Worm (Caenorhabditis elegans): Measurements from ENCODE around the gene F23A7.4.

The F23A7.4 gene

DNA sequence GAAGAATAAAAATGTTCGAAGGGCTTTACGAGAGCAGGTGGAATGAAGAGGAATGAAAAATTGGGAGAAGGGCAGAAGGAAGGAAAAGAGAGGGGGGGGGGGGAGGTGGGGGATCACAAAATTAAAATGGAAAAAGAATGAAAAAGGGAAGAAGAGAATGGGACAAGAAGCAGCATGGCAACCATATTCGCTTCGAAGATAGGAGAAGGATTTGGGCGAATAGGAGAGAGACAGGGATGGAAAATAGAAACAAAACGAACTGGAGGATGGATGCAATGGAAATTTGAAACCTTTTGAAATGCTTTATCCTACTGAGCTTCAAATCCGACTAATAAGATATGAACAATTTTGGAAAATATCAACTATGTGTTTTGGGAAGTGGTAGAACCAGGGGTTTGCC is 38.3 kb downstream of the F23A7.4 start, which contains the start of gene W10G6.6:
W10G6.6 (minus strand) TSS at position 101 of the 400 bp plus-strand sequence.
- TF ChIP-seq tra-1 (GFP tag; IDR thresholded peaks at IDR 0.05) (no peak), set-16 (GFP tag; IDR thresholded peaks at IDR 0.05) (peak; percentile 15; the same call in 1 of the 2 replicates)

DNA sequence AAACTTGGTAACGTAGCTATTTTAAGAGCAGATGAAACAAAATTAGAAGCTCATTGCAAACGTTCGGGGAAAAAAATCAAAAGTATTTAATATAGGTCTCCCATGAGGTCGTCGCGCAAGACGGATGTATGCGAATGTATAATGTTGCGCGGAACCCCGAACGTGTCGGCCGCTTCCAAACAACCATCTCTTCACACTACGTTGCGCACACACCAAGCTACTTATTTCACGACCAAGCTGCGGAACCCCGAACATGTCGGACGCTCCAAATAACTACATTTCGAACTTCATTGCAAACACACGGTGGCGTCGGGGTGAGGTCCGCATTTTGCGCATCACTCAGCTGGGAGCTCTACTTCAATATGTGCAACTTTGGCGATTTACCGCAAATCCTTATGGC is 46.1 kb downstream of the F23A7.4 start:
- 0 out of 2 replicates have a peak, but pooled peaks have one; percentile 24 for TF ChIP-seq F44E2.7 (GFP tag; IDR thresholded peaks at IDR 0.05)
- TF ChIP-seq nhr-25 (tag; optimal IDR thresholded peaks at IDR 0.05; ENCODE audit: borderline replicate concordance, insufficient read depth): no peak
- no peak for TF ChIP-seq ZK546.5 (tag; optimal IDR thresholded peaks at IDR 0.05)
- TF ChIP-seq aly-2 (tag; optimal IDR thresholded peaks at IDR 0.05): no peak
- no peak for TF ChIP-seq unc-39 (tag; optimal IDR thresholded peaks at IDR 0.05)
- peak; percentile 69 for TF ChIP-seq aha-1 (tag)
- no peak for TF ChIP-seq Y105C5A.15 (GFP tag; IDR thresholded peaks at IDR 0.05)
- TF ChIP-seq tra-1 (GFP tag; IDR thresholded peaks at IDR 0.05): no peak
- no peak for TF ChIP-seq mxl-3 (GFP tag; optimal IDR thresholded peaks at IDR 0.05)
- TF ChIP-seq attf-4 (tag; optimal IDR thresholded peaks at IDR 0.05): no peak
- TF ChIP-seq lin-1 (GFP tag; IDR thresholded peaks at IDR 0.05): no peak

ce11 chrX:16260077-16260476 is 47.7 kb downstream of the F23A7.4 start:
- TF ChIP-seq T26A8.4 (GFP tag; IDR thresholded peaks at IDR 0.05): no peak
- no peak for TF ChIP-seq T20F7.1 (GFP tag; optimal IDR thresholded peaks at IDR 0.05)
- peak; percentile 43 for TF ChIP-seq dve-1 (tag; optimal IDR thresholded peaks at IDR 0.05; ENCODE audit: insufficient read depth)
- no peak for TF ChIP-seq nhr-11 (tag; optimal IDR thresholded peaks at IDR 0.05)
- peak; percentile 85 for TF ChIP-seq pqm-1 (tag; optimal IDR thresholded peaks at IDR 0.05)
- TF ChIP-seq arid-1 (GFP tag; conservative IDR thresholded peaks at IDR 0.05): no peak
- TF ChIP-seq lsy-2 (tag; optimal IDR thresholded peaks at IDR 0.05): no peak
- peak; percentile 6 for TF ChIP-seq hlh-30 (tag; optimal IDR thresholded peaks at IDR 0.05; ENCODE audit: insufficient read depth)
- TF ChIP-seq lin-13 (GFP tag; optimal IDR thresholded peaks at IDR 0.05): no peak
- no peak for TF ChIP-seq F10B5.3 (tag; optimal IDR thresholded peaks at IDR 0.05)
- TF ChIP-seq aly-2 (tag; optimal IDR thresholded peaks at IDR 0.05): no peak
- no peak for TF ChIP-seq ZK546.5 (tag; optimal IDR thresholded peaks at IDR 0.05)
- no peak for TF ChIP-seq nhr-237 (tag; optimal IDR thresholded peaks at IDR 0.05)
- TF ChIP-seq ceh-82 (tag; optimal IDR thresholded peaks at IDR 0.05): no peak
- TF ChIP-seq Y5F2A.4 (GFP tag; optimal IDR thresholded peaks at IDR 0.05): no peak
- TF ChIP-seq dmd-6 (GFP tag; IDR thresholded peaks at IDR 0.05): peak; percentile 58; the same call in 1 of the 2 replicates
- TF ChIP-seq pha-4 (GFP tag; IDR thresholded peaks at IDR 0.05): no peak
- TF ChIP-seq pha-4 (tag; optimal IDR thresholded peaks at IDR 0.05): no peak
- TF ChIP-seq lir-3 (tag; optimal IDR thresholded peaks at IDR 0.05): no peak
- TF ChIP-seq ceh-28 (tag; optimal IDR thresholded peaks at IDR 0.05): no peak
- no peak for TF ChIP-seq hif-1 (tag; optimal IDR thresholded peaks at IDR 0.05)
- TF ChIP-seq madf-5 (GFP tag; IDR thresholded peaks at IDR 0.05): no peak
- TF ChIP-seq hmg-1.1 (GFP tag; IDR thresholded peaks at IDR 0.05): no peak
- TF ChIP-seq spr-3 (GFP tag; optimal IDR thresholded peaks at IDR 0.05): no peak
- no peak for TF ChIP-seq vab-7 (GFP tag; IDR thresholded peaks at IDR 0.05)
- TF ChIP-seq lin-1 (GFP tag; IDR thresholded peaks at IDR 0.05): 0 out of 2 replicates have a peak, but pooled peaks have one; percentile 62
- TF ChIP-seq nhr-77 (tag; optimal IDR thresholded peaks at IDR 0.05): no peak
- no peak for TF ChIP-seq daf-16 (GFP tag; optimal IDR thresholded peaks at IDR 0.05)
- peak; percentile 53 for TF ChIP-seq daf-16 (tag; optimal IDR thresholded peaks at IDR 0.05)
- TF ChIP-seq skn-1 (tag; optimal IDR thresholded peaks at IDR 0.05): no peak
- peak; percentile 30 for TF ChIP-seq aha-1 (tag)
- TF ChIP-seq madf-9 (GFP tag; conservative IDR thresholded peaks at IDR 0.05): no peak
- peak; percentile 64 for TF ChIP-seq nhr-28 (tag; optimal IDR thresholded peaks at IDR 0.05)
- no peak for TF ChIP-seq lin-39 (tag; optimal IDR thresholded peaks at IDR 0.05)
- TF ChIP-seq F26F4.8 (GFP tag; conservative IDR thresholded peaks at IDR 0.05): no peak
- TF ChIP-seq spr-1 (tag; optimal IDR thresholded peaks at IDR 0.05): no peak
- TF ChIP-seq F37D6.2 (tag; optimal IDR thresholded peaks at IDR 0.05): no peak
- TF ChIP-seq unc-130 (GFP tag; optimal IDR thresholded peaks at IDR 0.05): no peak
- no peak for TF ChIP-seq ctbp-1 (GFP tag; IDR thresholded peaks at IDR 0.05)
- no peak for TF ChIP-seq F44E2.7 (GFP tag; IDR thresholded peaks at IDR 0.05)
- no peak for TF ChIP-seq lim-7 (GFP tag; IDR thresholded peaks at IDR 0.05)

Measured in whole organism, L4 larva.